Worm (Caenorhabditis elegans) whole organism, young adult: ENCODE data around the gene C28D4.7.

Source experiments
- B0035.1 ChIP-seq: sonication (generic microtip); optimal IDR thresholded peaks from 2 replicates; lab custom pipeline; 2016; ENCODE audit warnings: missing genetic modification characterization, mild to moderate bottlenecking, missing compliant biosample characterization, missing genotype, missing genetic modification reagents
- F37B4.10 ChIP-seq: fragments of 200-800 bp; sonication (Bioruptor generic); IDR thresholded peaks from 2 replicates; pipeline ENCODE4 v1.3.6; 2022; ENCODE audit warnings: missing genetic modification characterization, missing compliant biosample characterization
- F57A8.1 ChIP-seq: fragments of 200-800 bp; sonication (Bioruptor generic); optimal IDR thresholded peaks from 2 replicates; lab custom pipeline; 2018; ENCODE audit warnings: mild to moderate bottlenecking, missing genetic modification characterization, moderate library complexity, missing compliant biosample characterization
- K11D2.4 ChIP-seq: fragments of 200-800 bp; sonication (Bioruptor generic); IDR thresholded peaks from 2 replicates; pipeline ENCODE4 v1.3.6; 2022; ENCODE audit warnings: missing genetic modification reagents, missing genetic modification characterization, missing compliant biosample characterization
- K12H6.12 ChIP-seq: fragments of 200-800 bp; sonication (Bioruptor generic); optimal IDR thresholded peaks from 2 replicates; lab custom pipeline; 2018; ENCODE audit warnings: mild to moderate bottlenecking, missing genetic modification characterization, missing compliant biosample characterization
- Y53G8AR.9 ChIP-seq: fragments of 200-800 bp; sonication (Bioruptor generic); conservative IDR thresholded peaks from 2 replicates; pipeline ENCODE4 v1.3.6; 2022; ENCODE audit warnings: missing genetic modification reagents, missing genetic modification characterization, missing compliant biosample characterization
- akir-1 ChIP-seq: fragments of 200-800 bp; sonication (Bioruptor generic); optimal IDR thresholded peaks from 2 replicates; lab custom pipeline; 2018; ENCODE audit warnings: mild to moderate bottlenecking, missing genetic modification characterization, moderate library complexity, missing compliant biosample characterization
- ama-1 ChIP-seq, 3 experiments: fragments of 150-350 bp in 1 of 3; sonication (generic microtip) in 2 of 3; optimal IDR thresholded peaks; 2 replicates each; lab custom pipeline; 2014 to 2018; ENCODE audit warnings: missing biosample characterization in 2 of 3, missing genetic modification characterization in 2 of 3, missing genetic modification reagents in 2 of 3
- aptf-3 ChIP-seq: fragments of 200-800 bp; sonication (Bioruptor generic); IDR thresholded peaks from 2 replicates; pipeline ENCODE4 v1.3.6; 2022; ENCODE audit warnings: missing genetic modification characterization, missing compliant biosample characterization
- atf-7 ChIP-seq: sonication (generic microtip); optimal IDR thresholded peaks from 2 replicates; lab custom pipeline; 2017; ENCODE audit warnings: mild to moderate bottlenecking, missing genetic modification characterization, missing compliant biosample characterization
- attf-5 ChIP-seq: fragments of 200-800 bp; sonication (Bioruptor generic); optimal IDR thresholded peaks from 2 replicates; lab custom pipeline; 2018; ENCODE audit warnings: mild to moderate bottlenecking, missing genetic modification characterization, missing compliant biosample characterization
- attf-6 ChIP-seq: fragments of 200-800 bp; sonication (Bioruptor generic); IDR thresholded peaks from 2 replicates; pipeline ENCODE4 v1.3.6; 2022; ENCODE audit warnings: missing genetic modification reagents, missing genetic modification characterization, missing compliant biosample characterization
- bed-1 ChIP-seq: fragments of 200-800 bp; sonication (Bioruptor generic); IDR thresholded peaks from 2 replicates; pipeline ENCODE4 v1.3.6; 2022; ENCODE audit warnings: missing genetic modification reagents, missing genetic modification characterization, missing compliant biosample characterization
- ccch-3 ChIP-seq: fragments of 200-800 bp; sonication (Bioruptor generic); optimal IDR thresholded peaks from 2 replicates; lab custom pipeline; 2018; ENCODE audit warnings: mild to moderate bottlenecking, missing genetic modification characterization, missing compliant biosample characterization
- chd-7 ChIP-seq: sonication (generic microtip); optimal IDR thresholded peaks from 2 replicates; lab custom pipeline; 2016; ENCODE audit warnings: mild to moderate bottlenecking, missing genetic modification characterization, moderate library complexity, missing compliant biosample characterization
- die-1 ChIP-seq: sonication (generic microtip); optimal IDR thresholded peaks from 2 replicates; lab custom pipeline; 2016; ENCODE audit warnings: missing genotype, mild to moderate bottlenecking, missing genetic modification characterization, missing compliant biosample characterization
- egl-18 ChIP-seq: fragments of 200-800 bp; sonication (Bioruptor generic); IDR thresholded peaks from 2 replicates; pipeline ENCODE4 v1.3.6; 2022; ENCODE audit warnings: missing genetic modification reagents, missing genetic modification characterization, missing compliant biosample characterization
- ekl-4 ChIP-seq: fragments of 200-800 bp; sonication (Bioruptor generic); IDR thresholded peaks from 2 replicates; pipeline ENCODE4 v1.3.6; 2022; ENCODE audit warnings: missing genetic modification reagents, missing genetic modification characterization, missing compliant biosample characterization
- fkh-3 ChIP-seq: sonication (generic microtip); optimal IDR thresholded peaks from 2 replicates; lab custom pipeline; 2016; ENCODE audit warnings: mild to moderate bottlenecking, missing genetic modification characterization, missing compliant biosample characterization
- hlh-26 ChIP-seq: fragments of 200-800 bp; sonication (Bioruptor generic); conservative IDR thresholded peaks from 2 replicates; pipeline ENCODE4 v1.3.6; 2022; ENCODE audit warnings: missing genetic modification reagents, missing genetic modification characterization, missing compliant biosample characterization
- hmg-1.2 ChIP-seq: fragments of 200-800 bp; sonication (Bioruptor generic); IDR thresholded peaks from 2 replicates; pipeline ENCODE4 v1.3.6; 2022; ENCODE audit warnings: missing genetic modification reagents, missing genetic modification characterization, missing compliant biosample characterization
- let-526 ChIP-seq: fragments of 200-800 bp; sonication (Bioruptor generic); IDR thresholded peaks from 2 replicates; pipeline ENCODE4 v1.3.6; 2022; ENCODE audit warnings: missing genetic modification reagents, missing genetic modification characterization, missing compliant biosample characterization
- let-607 ChIP-seq, 2 experiments: fragments of 200-800 bp in 1 of 2; sonication (Bioruptor generic) in 1 of 2; sonication (generic microtip) in 1 of 2; optimal IDR thresholded peaks; 2 replicates each; lab custom pipeline; 2016 to 2018; ENCODE audit warnings: mild to moderate bottlenecking in 2 of 2, missing compliant biosample characterization in 2 of 2, missing genetic modification characterization in 2 of 2, moderate library complexity in 2 of 2, missing genotype in 1 of 2
- lin-26 ChIP-seq: fragments of 200-800 bp; sonication (Bioruptor generic); IDR thresholded peaks from 2 replicates; pipeline ENCODE4 v1.3.6; 2022; ENCODE audit warnings: missing genetic modification reagents, missing genetic modification characterization, missing compliant biosample characterization
- lin-35 ChIP-seq, 3 experiments: fragments of 150-350 bp in 2 of 3; sonication (generic microtip) in 1 of 3; optimal IDR thresholded peaks; 2 replicates each; lab custom pipeline; 2014 to 2018; ENCODE audit warnings: missing biosample characterization in 3 of 3, missing genetic modification characterization in 3 of 3, missing genetic modification reagents in 3 of 3
- lin-40 ChIP-seq: sonication (generic microtip); optimal IDR thresholded peaks from 2 replicates; lab custom pipeline; 2016; ENCODE audit warnings: missing genetic modification characterization, mild to moderate bottlenecking, missing compliant biosample characterization, missing genotype, missing genetic modification reagents
- madf-10 ChIP-seq: sonication (generic microtip); optimal IDR thresholded peaks from 2 replicates; lab custom pipeline; 2016; ENCODE audit warnings: mild to moderate bottlenecking, missing genetic modification characterization, missing compliant biosample characterization
- madf-8 ChIP-seq: fragments of 200-800 bp; sonication (Bioruptor generic); conservative IDR thresholded peaks from 2 replicates; pipeline ENCODE4 v1.3.6; 2022; ENCODE audit warnings: missing genetic modification reagents, missing genetic modification characterization, missing compliant biosample characterization
- mcd-1 ChIP-seq: fragments of 200-800 bp; sonication (Bioruptor generic); IDR thresholded peaks from 2 replicates; pipeline ENCODE4 v1.3.6; 2022; ENCODE audit warnings: missing genetic modification reagents, missing genetic modification characterization, missing compliant biosample characterization
- nfyb-1 ChIP-seq: fragments of 200-800 bp; sonication (Bioruptor generic); IDR thresholded peaks from 2 replicates; pipeline ENCODE4 v1.3.6; 2022; ENCODE audit warnings: missing genetic modification reagents, missing genetic modification characterization, missing compliant biosample characterization
- nhr-80 ChIP-seq: sonication (generic microtip); optimal IDR thresholded peaks from 2 replicates; lab custom pipeline; 2016; ENCODE audit warnings: missing genetic modification characterization, missing compliant biosample characterization
- pbrm-1 ChIP-seq: fragments of 200-800 bp; sonication (Bioruptor generic); IDR thresholded peaks from 2 replicates; pipeline ENCODE4 v1.3.6; 2022; ENCODE audit warnings: missing genetic modification reagents, missing genetic modification characterization, missing compliant biosample characterization
- snpc-4 ChIP-seq, 5 experiments: fragments of 150-350 bp in 1 of 5; sonication (generic microtip) in 4 of 5; optimal IDR thresholded peaks; 2 replicates each; lab custom pipeline; 2014 to 2018; ENCODE audit warnings: missing genetic modification characterization in 5 of 5, missing biosample characterization in 3 of 5, antibody characterized with exemption in 2 of 5, mild to moderate bottlenecking in 2 of 5, missing compliant biosample characterization in 2 of 5, missing genotype in 2 of 5, moderate library complexity in 2 of 5, missing genetic modification reagents in 1 of 5
- somi-1 ChIP-seq: fragments of 200-800 bp; sonication (Bioruptor generic); optimal IDR thresholded peaks from 2 replicates; lab custom pipeline; 2018; ENCODE audit warnings: mild to moderate bottlenecking, missing genetic modification characterization, missing compliant biosample characterization
- tbp1 ChIP-seq: fragments of 200-800 bp; sonication (Bioruptor generic); optimal IDR thresholded peaks from 2 replicates; lab custom pipeline; 2018; ENCODE audit warnings: mild to moderate bottlenecking, missing genetic modification characterization, missing compliant biosample characterization
- unc-62 ChIP-seq: fragments of 150-350 bp; optimal IDR thresholded peaks from 2 replicates; lab custom pipeline; 2014; ENCODE audit warnings: missing biosample characterization, missing genetic modification reagents, missing genetic modification characterization
- ztf-18 ChIP-seq: sonication (generic microtip); optimal IDR thresholded peaks from 2 replicates; lab custom pipeline; 2016; ENCODE audit warnings: missing genotype, mild to moderate bottlenecking, missing genetic modification characterization, missing compliant biosample characterization
- ztf-3 ChIP-seq: fragments of 200-800 bp; sonication (Bioruptor generic); optimal IDR thresholded peaks from 2 replicates; lab custom pipeline; 2018; ENCODE audit warnings: mild to moderate bottlenecking, missing genetic modification characterization, missing compliant biosample characterization
- ztf-6 ChIP-seq: fragments of 200-800 bp; sonication (Bioruptor generic); IDR thresholded peaks from 2 replicates; pipeline ENCODE4 v1.3.6; 2022; ENCODE audit warnings: missing genetic modification reagents, missing genetic modification characterization, missing compliant biosample characterization

C28D4.7 gene

ce11 chrIV:9718396-9718795 is 24.6 kb downstream of the C28D4.7 start:
- peak; percentile 67 for TF ChIP-seq K12H6.12
- TF ChIP-seq ztf-18, result peak; percentile 9
- peak; percentile 18 for TF ChIP-seq tbp1 (GFP tag; lab: Kevin White, UChicago)
- peak; percentile 35; the same call in 1 of the 2 replicates for TF ChIP-seq K11D2.4 (GFP tag; lab: Robert Waterston, UW)
- TF ChIP-seq ekl-4 (GFP tag; lab: Robert Waterston, UW), result no peak
- TF ChIP-seq nfyb-1, result 0 out of 2 replicates have a peak, but pooled peaks have one; percentile 36
- no peak for TF ChIP-seq F37B4.10 (GFP tag; lab: Robert Waterston, UW)
- TF ChIP-seq snpc-4 (GFP tag; optimal IDR thresholded peaks at IDR 0.05; lab: Kevin White, UChicago), result no peak
- peak in 3 of 4 experiments; percentile 19 to 23 (median 21) for TF ChIP-seq snpc-4 (tag; optimal IDR thresholded peaks at IDR 0.05; lab: Kevin White, UChicago)
- TF ChIP-seq chd-7 (tag; lab: Kevin White, UChicago), result peak; percentile 5
- TF ChIP-seq lin-40 (tag; lab: Kevin White, UChicago), result peak; percentile 76
- no peak for TF ChIP-seq B0035.1 (tag; lab: Kevin White, UChicago)
- TF ChIP-seq pbrm-1 (GFP tag; lab: Robert Waterston, UW), result peak; percentile 35; the same call in 1 of the 2 replicates
- TF ChIP-seq Y53G8AR.9 (GFP tag; lab: Robert Waterston, UW), result 0 out of 2 replicates have a peak, but pooled peaks have one; percentile 22
- peak; percentile 43; the same call in 1 of the 2 replicates for TF ChIP-seq mcd-1 (GFP tag; lab: Robert Waterston, UW)
- peak; percentile 17 for TF ChIP-seq somi-1 (GFP tag; lab: Kevin White, UChicago)
- no peak for TF ChIP-seq die-1 (tag; lab: Kevin White, UChicago)
- TF ChIP-seq aptf-3 (GFP tag; lab: Robert Waterston, UW), result no peak
- peak; percentile 74 for TF ChIP-seq attf-5
- TF ChIP-seq akir-1 (GFP tag; lab: Kevin White, UChicago), result no peak
- TF ChIP-seq madf-10, result peak; percentile 97
- TF ChIP-seq hmg-1.2, result peak; percentile 70; the same call in 1 of the 2 replicates
- peak; percentile 18 for TF ChIP-seq atf-7 (tag; lab: Kevin White, UChicago)
- no peak for TF ChIP-seq ztf-3 (GFP tag; lab: Kevin White, UChicago)
- TF ChIP-seq let-526 (GFP tag; lab: Robert Waterston, UW), result no peak
- peak in 1 of 3 experiments; percentile 49 for TF ChIP-seq lin-35 (GFP tag; optimal IDR thresholded peaks at IDR 0.05; lab: Kevin White, UChicago)
- TF ChIP-seq nhr-80 (tag; lab: Kevin White, UChicago), result peak; percentile 94

- TF ChIP-seq bed-1 (no peak), attf-6 (no peak), hlh-26 (no peak), ztf-6 (no peak), F57A8.1 (GFP tag; lab: Kevin White, UChicago) (no peak), let-607 (tag; optimal IDR thresholded peaks at IDR 0.05; lab: Kevin White, UChicago) (no peak), ama-1 (optimal IDR thresholded peaks at IDR 0.05; lab: Kevin White, UChicago) (no peak), ama-1 (GFP tag; optimal IDR thresholded peaks at IDR 0.05; lab: Kevin White, UChicago) (no peak), unc-62 (GFP tag; lab: Kevin White, UChicago) (no peak), egl-18 (GFP tag; lab: Robert Waterston, UW) (no peak), attf-5 (no peak), lin-26 (GFP tag; lab: Robert Waterston, UW) (no peak), madf-8 (GFP tag; lab: Robert Waterston, UW) (no peak), ccch-3 (GFP tag; lab: Kevin White, UChicago) (no peak), fkh-3 (tag; lab: Kevin White, UChicago) (no peak)
Measured at ce11 chrIV:9717844-9718243, 25.1 kb downstream of the C28D4.7 start.
